Worm (Caenorhabditis elegans): ENCODE measurements around the gene ubh-3.

- no peak for TF ChIP-seq F57A8.1 (GFP tag; optimal IDR thresholded peaks at IDR 0.05)
- TF ChIP-seq hlh-26 (GFP tag; conservative IDR thresholded peaks at IDR 0.05): no peak
- TF ChIP-seq dpl-1 (GFP tag; optimal IDR thresholded peaks at IDR 0.05): no peak
- TF ChIP-seq ceh-27 (GFP tag; optimal IDR thresholded peaks at IDR 0.05): no peak
- no peak for TF ChIP-seq madf-10 (tag; optimal IDR thresholded peaks at IDR 0.05)
- TF ChIP-seq ama-1 (optimal IDR thresholded peaks at IDR 0.05): no peak
- TF ChIP-seq ama-1 (GFP tag; optimal IDR thresholded peaks at IDR 0.05): no peak
- TF ChIP-seq bed-2 (GFP tag; IDR thresholded peaks at IDR 0.05): no peak
- no peak for TF ChIP-seq T07F8.4 (tag; optimal IDR thresholded peaks at IDR 0.05)
- TF ChIP-seq hmg-20 (GFP tag; IDR thresholded peaks at IDR 0.05): no peak
- TF ChIP-seq snpc-4 (GFP tag; optimal IDR thresholded peaks at IDR 0.05): no peak
- TF ChIP-seq snpc-4 (tag; optimal IDR thresholded peaks at IDR 0.05): no peak
These were observed 16.1 kb downstream of the ubh-3 start for ce11 chrV:6492497-6492896.
